Worm (Caenorhabditis elegans) whole organism, early embryonic: ENCODE results near the gene ceh-62.

Source experiments
- B0310.2 ChIP-seq: sonication (generic microtip); optimal IDR thresholded peaks from 2 replicates; lab custom pipeline; 2016; ENCODE audit warnings: mild to moderate bottlenecking, missing genetic modification characterization, missing compliant biosample characterization
- F13C5.2 ChIP-seq: sonication (generic microtip); optimal IDR thresholded peaks from 2 replicates; lab custom pipeline; 2017; ENCODE audit warnings: mild to moderate bottlenecking, missing genetic modification characterization, inconsistent platforms, missing compliant biosample characterization
- aly-1 ChIP-seq: sonication (generic microtip); optimal IDR thresholded peaks from 2 replicates; lab custom pipeline; 2016; ENCODE audit warnings: missing genetic modification characterization, missing compliant biosample characterization
- ama-1 ChIP-seq: fragments of 150-350 bp; optimal IDR thresholded peaks from 2 replicates; lab custom pipeline; 2014
- ceh-13 ChIP-seq: fragments of 200-800 bp; sonication (Bioruptor generic); optimal IDR thresholded peaks from 2 replicates; lab custom pipeline; 2018; ENCODE audit warnings: mild to moderate bottlenecking, missing genetic modification characterization, missing compliant biosample characterization
- ceh-36 ChIP-seq: sonication (generic microtip); optimal IDR thresholded peaks from 2 replicates; lab custom pipeline; 2016; ENCODE audit warnings: missing genetic modification characterization, inconsistent platforms, missing compliant biosample characterization
- ets-7 ChIP-seq: sonication (generic microtip); optimal IDR thresholded peaks from 2 replicates; lab custom pipeline; 2016; ENCODE audit warnings: missing genotype, missing genetic modification characterization, missing compliant biosample characterization
- flt-1 ChIP-seq: fragments of 200-800 bp; sonication (Bioruptor generic); IDR thresholded peaks from 2 replicates; pipeline ENCODE4 v1.3.6; 2022; ENCODE audit warnings: missing genetic modification characterization, missing compliant biosample characterization
- hmbx-1 ChIP-seq: sonication (generic microtip); optimal IDR thresholded peaks from 2 replicates; lab custom pipeline; 2016; ENCODE audit warnings: mild to moderate bottlenecking, missing genetic modification characterization, missing compliant biosample characterization
- hmg-4 ChIP-seq: fragments of 200-800 bp; sonication (Bioruptor generic); optimal IDR thresholded peaks from 2 replicates; lab custom pipeline; 2018; ENCODE audit warnings: mild to moderate bottlenecking, missing genetic modification characterization, missing compliant biosample characterization
- hnd-1 ChIP-seq: sonication (generic microtip); optimal IDR thresholded peaks from 2 replicates; lab custom pipeline; 2016; ENCODE audit warnings: missing genetic modification characterization, missing compliant biosample characterization
- pes-1 ChIP-seq: fragments of 200-800 bp; sonication (Bioruptor generic); IDR thresholded peaks from 2 replicates; pipeline ENCODE4 v1.3.6; 2022; ENCODE audit warnings: missing genetic modification reagents, missing genetic modification characterization, missing compliant biosample characterization
- scrt-1 ChIP-seq: fragments of 200-800 bp; sonication (Bioruptor generic); IDR thresholded peaks from 2 replicates; pipeline ENCODE4 v1.3.6; 2022; ENCODE audit warnings: missing genetic modification characterization, missing compliant biosample characterization
- sea-1 ChIP-seq: fragments of 200-800 bp; sonication (Bioruptor generic); conservative IDR thresholded peaks from 2 replicates; pipeline ENCODE4 v1.3.6; 2022; ENCODE audit warnings: missing genetic modification characterization, missing compliant biosample characterization
- tbx-11 ChIP-seq: fragments of 200-800 bp; sonication (Bioruptor generic); IDR thresholded peaks from 2 replicates; pipeline ENCODE4 v1.3.6; 2022; ENCODE audit warnings: missing genetic modification characterization, missing compliant biosample characterization
- tbx-37 ChIP-seq: fragments of 200-800 bp; sonication (Bioruptor generic); conservative IDR thresholded peaks from 2 replicates; pipeline ENCODE4 v1.3.6; 2022; ENCODE audit warnings: missing genetic modification reagents, missing genetic modification characterization, missing compliant biosample characterization
- tra-4 ChIP-seq: sonication (generic microtip); optimal IDR thresholded peaks from 2 replicates; lab custom pipeline; 2017; ENCODE audit warnings: missing genetic modification characterization, missing compliant biosample characterization

Gene ceh-62

DNA sequence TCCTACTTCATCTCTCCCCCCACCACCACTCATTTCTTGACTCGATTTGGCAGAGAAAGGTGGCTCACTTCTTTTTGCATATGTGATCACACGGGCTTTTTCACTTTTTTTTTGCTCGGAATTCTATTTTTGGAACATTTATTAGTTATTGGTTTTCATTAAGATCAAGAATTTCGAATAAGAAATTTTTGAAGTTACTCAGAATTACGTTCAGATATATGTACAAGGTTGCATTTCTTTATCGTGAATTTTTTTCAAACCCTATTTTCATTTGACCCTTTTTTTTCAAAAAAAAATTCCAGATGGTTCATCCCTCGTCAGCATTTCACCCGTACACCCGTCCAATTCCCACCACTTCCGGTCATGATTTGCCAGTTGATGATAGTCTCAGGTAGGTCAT lies at the start of gene ceh-62:
Gene ceh-62, plus strand, starts transcription at position 301 of the 400 bp plus-strand sequence.
- TF ChIP-seq ets-7 (tag; lab: Kevin White, UChicago) = no peak
- no peak for TF ChIP-seq hmbx-1
- no peak for TF ChIP-seq sea-1 (GFP tag; lab: Robert Waterston, UW)
- TF ChIP-seq tbx-11 (GFP tag; lab: Robert Waterston, UW) = no peak
- TF ChIP-seq ama-1 (lab: Kevin White, UChicago) = no peak
- no peak for TF ChIP-seq scrt-1 (GFP tag; lab: Robert Waterston, UW)
- TF ChIP-seq pes-1 (GFP tag; lab: Robert Waterston, UW) = no peak
- TF ChIP-seq hmg-4 (GFP tag; lab: Kevin White, UChicago) = no peak
- no peak for TF ChIP-seq ceh-36 (tag; lab: Kevin White, UChicago)
- TF ChIP-seq flt-1 (GFP tag; lab: Robert Waterston, UW) = no peak
- TF ChIP-seq tra-4 (tag; lab: Kevin White, UChicago) = no peak
- TF ChIP-seq ceh-13 (GFP tag; lab: Kevin White, UChicago) = no peak
- no peak for TF ChIP-seq aly-1 (tag; lab: Kevin White, UChicago)
- TF ChIP-seq F13C5.2 (tag; lab: Kevin White, UChicago) = no peak
- TF ChIP-seq B0310.2 (tag; lab: Kevin White, UChicago) = no peak
- TF ChIP-seq hnd-1 (tag; lab: Kevin White, UChicago) = no peak
- no peak for TF ChIP-seq tbx-37 (GFP tag; lab: Robert Waterston, UW)

DNA sequence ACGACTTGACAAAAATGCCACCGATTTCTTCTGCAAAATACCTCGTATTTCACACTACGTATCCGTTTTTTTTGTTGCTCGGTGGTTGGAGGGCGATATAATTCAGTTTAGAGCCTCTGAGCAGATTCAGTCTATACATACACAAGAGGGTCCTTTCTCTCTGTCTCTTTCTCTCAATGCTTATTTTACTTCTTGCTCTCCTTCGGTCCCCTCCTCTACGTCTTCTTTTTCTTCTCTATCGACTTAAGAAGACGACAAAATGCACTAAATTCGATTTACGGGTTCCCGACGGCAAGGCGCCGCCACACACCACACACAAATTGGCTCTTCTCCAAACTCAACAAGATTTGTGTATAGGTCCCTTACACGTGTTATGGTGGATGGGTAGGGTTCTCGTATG lies 46.6 kb upstream of the ceh-62 start:
- no peak for TF ChIP-seq B0310.2 (tag; lab: Kevin White, UChicago)
- TF ChIP-seq aly-1 (tag; lab: Kevin White, UChicago) = no peak

DNA sequence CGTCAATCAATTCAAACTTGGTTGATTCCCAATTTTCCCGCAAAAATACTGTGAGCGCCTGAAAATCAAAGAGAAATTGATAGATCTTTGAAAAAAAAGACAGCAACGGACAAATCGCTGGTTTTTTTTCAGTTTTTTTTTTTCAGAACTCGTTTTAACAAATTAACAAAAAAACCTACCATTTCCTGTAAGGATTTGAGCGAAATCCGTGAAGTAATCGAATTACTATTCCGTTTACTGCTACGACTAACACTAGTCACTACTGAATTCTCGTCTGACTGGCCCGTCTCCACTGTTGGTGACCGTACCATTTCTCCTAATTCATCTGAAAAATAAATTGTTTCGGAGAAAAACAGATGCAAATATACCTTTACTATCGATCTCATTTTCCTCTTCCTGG lies 46.1 kb upstream of the ceh-62 start:
- TF ChIP-seq B0310.2 (tag; lab: Kevin White, UChicago) (no peak), flt-1 (GFP tag; lab: Robert Waterston, UW) (no peak), tbx-37 (GFP tag; lab: Robert Waterston, UW) (no peak), hmbx-1 (no peak)

DNA sequence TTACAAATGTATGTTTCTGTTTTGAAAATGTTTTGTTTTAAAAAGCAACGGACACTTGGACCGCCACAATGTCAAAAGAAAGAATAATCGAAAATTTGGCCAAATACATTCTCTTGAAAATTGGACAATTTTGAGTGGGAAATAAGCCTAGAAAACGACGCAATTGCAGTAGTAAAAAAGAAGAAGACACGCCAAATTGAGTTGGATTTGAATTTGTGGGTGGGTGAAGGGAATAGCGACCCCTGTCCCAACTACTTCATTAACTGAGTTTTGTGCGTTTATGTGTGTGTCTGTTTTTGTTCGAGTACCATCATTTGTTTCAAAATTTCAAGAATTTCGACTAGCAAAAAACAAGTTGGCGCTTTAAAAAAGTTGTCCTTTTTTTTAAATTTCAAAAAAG lies 44.7 kb upstream of the ceh-62 start:
- TF ChIP-seq ets-7 (tag; lab: Kevin White, UChicago) = no peak
- TF ChIP-seq ceh-36 (tag; lab: Kevin White, UChicago) = no peak
- TF ChIP-seq ceh-13 (GFP tag; lab: Kevin White, UChicago) = no peak
- no peak for TF ChIP-seq pes-1 (GFP tag; lab: Robert Waterston, UW)
- TF ChIP-seq hnd-1 (tag; lab: Kevin White, UChicago) = no peak
- TF ChIP-seq ama-1 (lab: Kevin White, UChicago) = no peak
- TF ChIP-seq B0310.2 (tag; lab: Kevin White, UChicago) = no peak
- TF ChIP-seq flt-1 (GFP tag; lab: Robert Waterston, UW) = no peak
- TF ChIP-seq tbx-11 (GFP tag; lab: Robert Waterston, UW) = no peak
- no peak for TF ChIP-seq tra-4 (tag; lab: Kevin White, UChicago)
- TF ChIP-seq scrt-1 (GFP tag; lab: Robert Waterston, UW) = no peak

DNA sequence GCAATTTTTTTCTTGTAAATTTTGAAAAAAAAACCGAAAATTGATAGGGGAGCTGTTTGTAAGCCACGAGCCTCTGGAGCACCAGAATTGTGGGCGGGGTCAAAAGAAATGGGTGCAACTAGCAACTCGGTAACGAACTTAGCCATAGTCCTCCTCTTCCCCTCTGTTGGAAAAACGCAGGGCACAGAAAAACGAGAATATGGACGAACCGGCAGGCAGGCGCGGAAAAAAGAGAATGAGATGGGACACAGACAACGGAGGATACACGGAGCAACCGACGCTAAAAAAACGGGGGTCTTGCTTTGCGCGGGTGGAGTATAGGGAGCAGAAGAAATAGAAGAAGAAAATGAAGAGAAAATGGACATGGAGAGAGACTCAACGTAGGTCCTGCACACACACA lies 43.9 kb upstream of the ceh-62 start:
- no peak for TF ChIP-seq hmg-4 (GFP tag; lab: Kevin White, UChicago)
- no peak for TF ChIP-seq hnd-1 (tag; lab: Kevin White, UChicago)
- TF ChIP-seq flt-1 (GFP tag; lab: Robert Waterston, UW) = no peak
- TF ChIP-seq scrt-1 (GFP tag; lab: Robert Waterston, UW) = no peak
- no peak for TF ChIP-seq F13C5.2 (tag; lab: Kevin White, UChicago)
- TF ChIP-seq tbx-11 (GFP tag; lab: Robert Waterston, UW) = no peak
- no peak for TF ChIP-seq ets-7 (tag; lab: Kevin White, UChicago)
- no peak for TF ChIP-seq sea-1 (GFP tag; lab: Robert Waterston, UW)
- no peak for TF ChIP-seq tra-4 (tag; lab: Kevin White, UChicago)
- no peak for TF ChIP-seq B0310.2 (tag; lab: Kevin White, UChicago)
- TF ChIP-seq ceh-36 (tag; lab: Kevin White, UChicago) = no peak
- TF ChIP-seq hmbx-1 = no peak

DNA sequence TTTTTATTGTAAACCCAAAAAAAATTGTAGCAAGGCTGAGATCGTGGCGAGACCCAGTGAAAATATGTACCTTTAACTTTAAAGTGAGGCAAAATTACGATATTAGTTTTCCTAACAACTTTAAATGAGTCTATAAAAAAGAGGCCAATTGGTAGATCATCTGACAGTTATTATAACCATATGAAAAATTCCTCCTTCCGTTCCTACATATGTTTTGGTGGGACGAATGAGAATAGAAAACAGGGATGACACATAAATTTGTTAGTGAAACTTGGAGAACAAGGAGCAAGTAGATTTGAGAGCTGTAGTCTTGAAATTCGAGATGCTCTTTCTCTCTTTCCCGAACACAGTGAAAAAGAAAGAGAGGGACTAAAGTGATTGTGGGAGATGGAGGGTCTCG lies 40.3 kb upstream of the ceh-62 start:
- TF ChIP-seq aly-1 (tag; lab: Kevin White, UChicago) (no peak), F13C5.2 (tag; lab: Kevin White, UChicago) (no peak), ceh-13 (GFP tag; lab: Kevin White, UChicago) (no peak), ets-7 (tag; lab: Kevin White, UChicago) (no peak), scrt-1 (GFP tag; lab: Robert Waterston, UW) (no peak), hnd-1 (tag; lab: Kevin White, UChicago) (no peak), tra-4 (tag; lab: Kevin White, UChicago) (no peak), hmbx-1 (no peak), flt-1 (GFP tag; lab: Robert Waterston, UW) (no peak), tbx-37 (GFP tag; lab: Robert Waterston, UW) (no peak), hmg-4 (GFP tag; lab: Kevin White, UChicago) (no peak), ceh-36 (tag; lab: Kevin White, UChicago) (no peak), ama-1 (lab: Kevin White, UChicago) (no peak), B0310.2 (tag; lab: Kevin White, UChicago) (no peak), pes-1 (GFP tag; lab: Robert Waterston, UW) (no peak)

DNA sequence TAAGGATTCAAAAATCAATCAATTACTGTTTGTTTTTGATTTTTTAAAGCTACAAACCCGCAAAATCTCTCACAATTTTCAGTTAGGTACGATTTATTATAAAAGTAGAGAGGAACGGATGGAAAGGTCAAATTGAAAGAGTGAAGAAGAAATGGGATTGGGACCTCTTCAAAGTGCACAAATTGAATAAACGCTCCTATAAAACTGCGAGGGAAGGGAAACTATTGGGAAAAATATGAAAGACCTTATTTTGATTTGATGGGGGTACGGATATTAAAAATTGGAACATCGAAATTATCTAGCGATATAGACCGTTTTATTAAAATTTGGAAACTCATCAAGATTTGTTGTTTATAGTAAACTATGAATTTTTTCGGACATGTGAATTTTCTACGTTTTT lies 38.8 kb upstream of the ceh-62 start:
- TF ChIP-seq F13C5.2 (tag; lab: Kevin White, UChicago) (no peak), pes-1 (GFP tag; lab: Robert Waterston, UW) (no peak), flt-1 (GFP tag; lab: Robert Waterston, UW) (no peak), B0310.2 (tag; lab: Kevin White, UChicago) (no peak), ceh-13 (GFP tag; lab: Kevin White, UChicago) (no peak), scrt-1 (GFP tag; lab: Robert Waterston, UW) (no peak), ceh-36 (tag; lab: Kevin White, UChicago) (no peak), hnd-1 (tag; lab: Kevin White, UChicago) (no peak), tbx-37 (GFP tag; lab: Robert Waterston, UW) (no peak), sea-1 (GFP tag; lab: Robert Waterston, UW) (no peak), tbx-11 (GFP tag; lab: Robert Waterston, UW) (no peak), hmg-4 (GFP tag; lab: Kevin White, UChicago) (no peak)
